Worm (Caenorhabditis elegans): ENCODE measurements around the gene acbp-7.
A peak's percentile ranks its signal among the peaks of the same experiment; 100 is the strongest.

ce11 chrIII:4861744-4862401, 24.3 kb downstream of the acbp-7 start, which contains the start of the genes C35D10.10 and C35D10.5:
- no peak for TF ChIP-seq aly-2 (tag; optimal IDR thresholded peaks at IDR 0.05)
- no peak for TF ChIP-seq lin-15B (tag; optimal IDR thresholded peaks at IDR 0.05)
- no peak for TF ChIP-seq ces-1 (GFP tag; optimal IDR thresholded peaks at IDR 0.05)
- no peak for TF ChIP-seq F10B5.3 (tag; optimal IDR thresholded peaks at IDR 0.05)
- peak; percentile 55 for TF ChIP-seq mes-2 (tag; optimal IDR thresholded peaks at IDR 0.05; ENCODE audit: poor library complexity, severe bottlenecking)
- TF ChIP-seq lir-3 (tag; optimal IDR thresholded peaks at IDR 0.05): no peak
- no peak for TF ChIP-seq unc-39 (tag; optimal IDR thresholded peaks at IDR 0.05)
- TF ChIP-seq zag-1 (tag; optimal IDR thresholded peaks at IDR 0.05): no peak
- TF ChIP-seq lin-39 (tag; optimal IDR thresholded peaks at IDR 0.05): no peak

Measured in whole organism, L4 larva.